Fruit fly (Drosophila melanogaster) whole organism, embryonic: ENCODE data around the gene CG3306.

Experiments used
- Abd-B ChIP-seq: fragments of 200-800 bp; sonication (Bioruptor generic); optimal IDR thresholded peaks from 2 replicates; lab custom pipeline; 2018; ENCODE audit warnings: missing biosample characterization, mild to moderate bottlenecking, missing genetic modification characterization, moderate library complexity
- Bteb2 ChIP-seq: fragments of 200-800 bp; sonication (Bioruptor generic); optimal IDR thresholded peaks from 2 replicates; lab custom pipeline; 2016; ENCODE audit warnings: missing biosample characterization, missing genetic modification characterization
- CG10267 ChIP-seq: fragments of 200-800 bp; sonication (Bioruptor generic); optimal IDR thresholded peaks from 2 replicates; lab custom pipeline; 2018; ENCODE audit warnings: missing biosample characterization, mild to moderate bottlenecking, missing genetic modification characterization, moderate library complexity
- CG10431 ChIP-seq: fragments of 200-800 bp; sonication (Bioruptor generic); optimal IDR thresholded peaks from 3 replicates; lab custom pipeline; 2018; ENCODE audit warnings: missing biosample characterization, mild to moderate bottlenecking, missing genetic modification characterization
- CG10654 ChIP-seq: fragments of 200-800 bp; sonication (Bioruptor generic); optimal IDR thresholded peaks from 2 replicates; lab custom pipeline; 2016; ENCODE audit warnings: missing biosample characterization, missing genetic modification characterization
- CG12219 ChIP-seq: fragments of 200-800 bp; sonication (Bioruptor generic); optimal IDR thresholded peaks from 3 replicates; lab custom pipeline; 2018; ENCODE audit warnings: missing biosample characterization, mild to moderate bottlenecking, missing genetic modification characterization
- CG12391 ChIP-seq: fragments of 200-800 bp; sonication (Bioruptor generic); optimal IDR thresholded peaks from 3 replicates; lab custom pipeline; 2018; ENCODE audit warnings: missing biosample characterization, mild to moderate bottlenecking, missing genetic modification characterization, moderate library complexity
- CG12659 ChIP-seq: fragments of 200-800 bp; sonication (Bioruptor generic); optimal IDR thresholded peaks from 3 replicates; lab custom pipeline; 2017; ENCODE audit warnings: mild to moderate bottlenecking, missing biosample characterization, missing genetic modification reagents, missing genetic modification characterization
- CG13894 ChIP-seq: fragments of 200-800 bp; sonication (Bioruptor generic); optimal IDR thresholded peaks from 3 replicates; lab custom pipeline; 2018; ENCODE audit warnings: missing biosample characterization, mild to moderate bottlenecking, missing genetic modification characterization, moderate library complexity
- CG17802 ChIP-seq: fragments of 200-800 bp; sonication (Bioruptor generic); optimal IDR thresholded peaks from 2 replicates; lab custom pipeline; 2018; ENCODE audit warnings: missing biosample characterization, mild to moderate bottlenecking, missing genetic modification characterization, moderate library complexity
- CG18476 ChIP-seq: fragments of 200-800 bp; sonication (Bioruptor generic); optimal IDR thresholded peaks from 2 replicates; lab custom pipeline; 2016; ENCODE audit warnings: missing biosample characterization, mild to moderate bottlenecking, missing genetic modification characterization
- CG18764 ChIP-seq: fragments of 200-800 bp; sonication (Bioruptor generic); optimal IDR thresholded peaks from 3 replicates; lab custom pipeline; 2016; ENCODE audit warnings: missing biosample characterization, missing genetic modification characterization
- CG2116 ChIP-seq: fragments of 200-800 bp; sonication (Bioruptor generic); optimal IDR thresholded peaks from 3 replicates; lab custom pipeline; 2018; ENCODE audit warnings: missing biosample characterization, mild to moderate bottlenecking, missing genetic modification characterization
- CG2678 ChIP-seq: fragments of 200-800 bp; sonication (Bioruptor generic); optimal IDR thresholded peaks from 3 replicates; lab custom pipeline; 2019; ENCODE audit warnings: missing biosample characterization, mild to moderate bottlenecking, missing genetic modification characterization, moderate library complexity
- CG2875 ChIP-seq: fragments of 200-800 bp; sonication (Bioruptor generic); optimal IDR thresholded peaks from 2 replicates; lab custom pipeline; 2017; ENCODE audit warnings: missing biosample characterization, mild to moderate bottlenecking, missing genetic modification characterization, missing genetic modification reagents
- CG3995 ChIP-seq: fragments of 200-800 bp; sonication (Bioruptor generic); optimal IDR thresholded peaks from 3 replicates; lab custom pipeline; 2016; ENCODE audit warnings: missing biosample characterization, missing genetic modification characterization
- CG6765 ChIP-seq: fragments of 200-800 bp; sonication (Bioruptor generic); optimal IDR thresholded peaks from 3 replicates; lab custom pipeline; 2017; ENCODE audit warnings: missing biosample characterization, mild to moderate bottlenecking, missing genetic modification characterization
- CG8765 ChIP-seq: fragments of 200-800 bp; sonication (Bioruptor generic); IDR thresholded peaks from 2 replicates; pipeline ENCODE4 v1.3.6; 2022; ENCODE audit warnings: missing biosample characterization, missing genetic modification characterization
- CG9932 ChIP-seq: fragments of 200-800 bp; sonication (Bioruptor generic); IDR thresholded peaks from 2 replicates; pipeline ENCODE4 v1.3.6; 2022; ENCODE audit warnings: missing biosample characterization, missing genetic modification characterization
- CHES-1-like ChIP-seq: fragments of 200-800 bp; sonication (Bioruptor generic); optimal IDR thresholded peaks from 2 replicates; lab custom pipeline; 2016; ENCODE audit warnings: missing biosample characterization, missing genetic modification characterization
- Elba2 ChIP-seq: fragments of 200-800 bp; sonication (Bioruptor generic); optimal IDR thresholded peaks from 3 replicates; lab custom pipeline; 2016; ENCODE audit warnings: missing biosample characterization, missing genetic modification characterization
- Fer2 ChIP-seq: fragments of 200-800 bp; sonication (Bioruptor generic); optimal IDR thresholded peaks from 2 replicates; lab custom pipeline; 2018; ENCODE audit warnings: missing biosample characterization, mild to moderate bottlenecking, missing genetic modification characterization, moderate library complexity
- H15 ChIP-seq: fragments of 200-800 bp; sonication (Bioruptor generic); IDR thresholded peaks from 3 replicates; pipeline ENCODE4 v1.3.6; 2022; ENCODE audit warnings: missing biosample characterization, missing genetic modification characterization
- Hsf ChIP-seq: fragments of 200-800 bp; sonication (Bioruptor generic); optimal IDR thresholded peaks from 3 replicates; lab custom pipeline; 2016; ENCODE audit warnings: missing biosample characterization, missing genetic modification characterization
- MBD-R2 ChIP-seq: fragments of 200-800 bp; sonication (Bioruptor generic); IDR thresholded peaks from 2 replicates; pipeline ENCODE4 v1.3.6; 2022; ENCODE audit warnings: missing biosample characterization, missing genetic modification characterization
- Med ChIP-seq: fragments of 200-800 bp; sonication (Bioruptor generic); peaks from one replicate; lab custom pipeline; 2016; ENCODE audit warnings: missing biosample characterization, missing genetic modification characterization, mild to moderate bottlenecking, inconsistent platforms, moderate library complexity
- Sox100B ChIP-seq: fragments of 200-800 bp; sonication (Bioruptor generic); optimal IDR thresholded peaks from 3 replicates; lab custom pipeline; 2018; ENCODE audit warnings: missing biosample characterization, mild to moderate bottlenecking, missing genetic modification characterization
- Sry-β ChIP-seq: fragments of 200-800 bp; sonication (Bioruptor generic); optimal IDR thresholded peaks from 2 replicates; lab custom pipeline; 2018; ENCODE audit warnings: missing biosample characterization, mild to moderate bottlenecking, missing genetic modification characterization, moderate library complexity
- Vsx1 ChIP-seq: fragments of 200-800 bp; sonication (Bioruptor generic); optimal IDR thresholded peaks from 2 replicates; lab custom pipeline; 2017; ENCODE audit warnings: missing biosample characterization, mild to moderate bottlenecking, missing genetic modification characterization, missing genetic modification reagents
- ac ChIP-seq: fragments of 200-800 bp; sonication (Bioruptor generic); optimal IDR thresholded peaks from 3 replicates; lab custom pipeline; 2017; ENCODE audit warnings: missing biosample characterization, mild to moderate bottlenecking, missing genetic modification characterization
- ase ChIP-seq: fragments of 200-800 bp; sonication (Bioruptor generic); IDR thresholded peaks from 3 replicates; pipeline ENCODE4 v1.3.6; 2022; ENCODE audit warnings: missing biosample characterization, missing genetic modification characterization
- chif ChIP-seq, 2 experiments: fragments of 200-800 bp; sonication (Bioruptor generic); optimal IDR thresholded peaks; 3 replicates each; lab custom pipeline; 2016; ENCODE audit warnings: missing biosample characterization in 2 of 2, missing genetic modification characterization in 2 of 2
- ci ChIP-seq: fragments of 200-800 bp; sonication (Bioruptor generic); IDR thresholded peaks from 3 replicates; pipeline ENCODE4 v1.3.6; 2022; ENCODE audit warnings: missing biosample characterization, missing genetic modification characterization
- croc ChIP-seq: fragments of 200-800 bp; sonication (Bioruptor generic); conservative IDR thresholded peaks from 3 replicates; pipeline ENCODE4 v1.3.6; 2022; ENCODE audit warnings: missing biosample characterization, missing genetic modification characterization
- crol ChIP-seq: fragments of 200-800 bp; sonication (Bioruptor generic); IDR thresholded peaks from 2 replicates; pipeline ENCODE4 v1.3.6; 2022; ENCODE audit warnings: missing biosample characterization, missing genetic modification characterization
- gce ChIP-seq: fragments of 200-800 bp; sonication (Bioruptor generic); IDR thresholded peaks from 3 replicates; pipeline ENCODE4 v1.3.6; 2022; ENCODE audit warnings: missing biosample characterization, missing genetic modification characterization
- gsb ChIP-seq: fragments of 200-800 bp; sonication (Bioruptor generic); IDR thresholded peaks from 2 replicates; pipeline ENCODE4 v1.3.6; 2022; ENCODE audit warnings: missing biosample characterization, missing genetic modification characterization
- her ChIP-seq: fragments of 200-800 bp; sonication (Bioruptor generic); optimal IDR thresholded peaks from 2 replicates; lab custom pipeline; 2016; ENCODE audit warnings: missing biosample characterization, missing genetic modification characterization
- kni ChIP-seq: fragments of 200-800 bp; sonication (Bioruptor generic); optimal IDR thresholded peaks from 3 replicates; lab custom pipeline; 2017; ENCODE audit warnings: mild to moderate bottlenecking, missing biosample characterization, missing genetic modification reagents, missing genetic modification characterization
- luna ChIP-seq: fragments of 200-800 bp; sonication (Bioruptor generic); optimal IDR thresholded peaks from 2 replicates; lab custom pipeline; 2016; ENCODE audit warnings: missing biosample characterization, missing genetic modification characterization
- nmo ChIP-seq: fragments of 200-800 bp; sonication (Bioruptor generic); optimal IDR thresholded peaks from 2 replicates; lab custom pipeline; 2018; ENCODE audit warnings: missing biosample characterization, mild to moderate bottlenecking, missing genetic modification characterization, moderate library complexity
- onecut ChIP-seq: fragments of 200-800 bp; sonication (Bioruptor generic); IDR thresholded peaks from 2 replicates; pipeline ENCODE4 v1.3.6; 2022; ENCODE audit warnings: missing biosample characterization, missing genetic modification characterization
- prd ChIP-seq, 3 experiments: fragments of >200 bp in 2 of 3; fragments of 200-800 bp in 1 of 3; sonication (Bioruptor generic) in 1 of 3; optimal IDR thresholded peaks in 2 of 3; IDR thresholded peaks in 1 of 3; 2 replicates in 2 of 3; 3 replicates in 1 of 3; pipeline versions ENCODE4 v1.3.6 to Lab custom; 2017 to 2022; ENCODE audit warnings: missing biosample characterization in 1 of 3, missing genetic modification characterization in 1 of 3
- sens ChIP-seq: fragments of 200-800 bp; sonication (Bioruptor generic); peaks from one replicate; lab custom pipeline; 2016; ENCODE audit warnings: missing biosample characterization, missing genetic modification characterization
- sisA ChIP-seq: fragments of 200-800 bp; sonication (Bioruptor generic); IDR thresholded peaks from 2 replicates; pipeline ENCODE4 v1.3.6; 2022; ENCODE audit warnings: missing biosample characterization, missing genetic modification characterization
- slbo ChIP-seq: fragments of 200-800 bp; sonication (Bioruptor generic); IDR thresholded peaks from 2 replicates; pipeline ENCODE4 v1.3.6; 2022; ENCODE audit warnings: missing biosample characterization, missing genetic modification characterization
- slou ChIP-seq: fragments of 200-800 bp; sonication (Bioruptor generic); optimal IDR thresholded peaks from 3 replicates; lab custom pipeline; 2016; ENCODE audit warnings: missing biosample characterization, missing genetic modification characterization
- tgo ChIP-seq: fragments of 200-800 bp; sonication (Bioruptor generic); IDR thresholded peaks from 3 replicates; pipeline ENCODE4 v1.3.6; 2022; ENCODE audit warnings: missing biosample characterization, missing genetic modification characterization
- trem ChIP-seq: fragments of 200-800 bp; optimal IDR thresholded peaks from 3 replicates; lab custom pipeline; 2019; ENCODE audit warnings: missing biosample characterization, mild to moderate bottlenecking, missing genetic modification characterization, moderate library complexity
- zf30C ChIP-seq: fragments of 200-800 bp; sonication (Bioruptor generic); optimal IDR thresholded peaks from 3 replicates; lab custom pipeline; 2018; ENCODE audit warnings: missing biosample characterization, mild to moderate bottlenecking, missing genetic modification characterization

Gene CG3306

dm6 chr3L:9613960-9614588 is 12.8 kb downstream of the CG3306 start (continued):
- no peak for TF ChIP-seq Sox100B
- TF ChIP-seq Sry-β, result no peak
- no peak for TF ChIP-seq CG12219 (GFP tag; lab: Kevin White, UChicago)
- peak; percentile 46; the same call in 1 of the 2 replicates for TF ChIP-seq MBD-R2 (GFP tag; lab: Robert Waterston, UW)
- no peak for TF ChIP-seq CG8765 (GFP tag; lab: Robert Waterston, UW)
- no peak for TF ChIP-seq CG2116 (GFP tag; lab: Kevin White, UChicago)
- no peak for TF ChIP-seq chif (GFP tag; optimal IDR thresholded peaks at IDR 0.05; lab: Kevin White, UChicago)
- no peak for TF ChIP-seq zf30C
- peak; percentile 76 for TF ChIP-seq Med (GFP tag; lab: Kevin White, UChicago)
- no peak for TF ChIP-seq her (GFP tag; lab: Kevin White, UChicago)
- peak; percentile 14 for TF ChIP-seq nmo (GFP tag; lab: Kevin White, UChicago)
- TF ChIP-seq luna (GFP tag; lab: Kevin White, UChicago), result no peak
- TF ChIP-seq crol (GFP tag; lab: Robert Waterston, UW), result no peak
- TF ChIP-seq CG6765 (GFP tag; lab: Kevin White, UChicago), result no peak
- no peak for TF ChIP-seq CG12391 (tag; lab: Kevin White, UChicago)
- TF ChIP-seq onecut, result no peak
- TF ChIP-seq ci, result no peak
- peak; percentile 76 for TF ChIP-seq sisA (GFP tag; lab: Robert Waterston, UW)
- TF ChIP-seq ase (GFP tag; lab: Robert Waterston, UW), result 0 out of 3 replicates have a peak, but pooled peaks have one; percentile 36
- no peak for TF ChIP-seq CG2875 (GFP tag; lab: Kevin White, UChicago)
- TF ChIP-seq CG12659 (GFP tag; lab: Kevin White, UChicago), result no peak
- no peak for TF ChIP-seq trem (tag; lab: Kevin White, UChicago)
- TF ChIP-seq croc (GFP tag; lab: Robert Waterston, UW), result 0 out of 3 replicates have a peak, but pooled peaks have one; percentile 12
- TF ChIP-seq prd (optimal IDR thresholded peaks at IDR 0.05; lab: Kevin White, UChicago), result no peak
- TF ChIP-seq prd (GFP tag; IDR thresholded peaks at IDR 0.05; lab: Robert Waterston, UW), result peak; percentile 59; the same call in 2 of the 3 replicates
- no peak for TF ChIP-seq CG10431 (GFP tag; lab: Kevin White, UChicago)
- TF ChIP-seq gsb, result no peak
- TF ChIP-seq gce, result no peak
- peak; percentile 58 for TF ChIP-seq sens
- TF ChIP-seq slbo (GFP tag; lab: Robert Waterston, UW), result peak; percentile 89
- peak; percentile 13 for TF ChIP-seq CG13894
- TF ChIP-seq CG17802 (tag; lab: Kevin White, UChicago), result peak; percentile 44
- no peak for TF ChIP-seq Hsf (GFP tag; lab: Kevin White, UChicago)
- peak; percentile 20 for TF ChIP-seq slou
- TF ChIP-seq tgo, result no peak; the same call in 2 of the 3 replicates
- TF ChIP-seq H15 (GFP tag; lab: Robert Waterston, UW), result peak; percentile 29; the same call in 2 of the 3 replicates
- peak; percentile 98 for TF ChIP-seq CG10267
- TF ChIP-seq CG18764 (GFP tag; lab: Kevin White, UChicago), result peak; percentile 59
- TF ChIP-seq kni (GFP tag; lab: Kevin White, UChicago), result no peak
- TF ChIP-seq CG2678, result no peak
- TF ChIP-seq Fer2 (tag; lab: Kevin White, UChicago), result no peak
- no peak for TF ChIP-seq Bteb2 (GFP tag; lab: Kevin White, UChicago)
- TF ChIP-seq CG18476 (GFP tag; lab: Kevin White, UChicago), result peak; percentile 37
- TF ChIP-seq CG10654, result no peak
- no peak for TF ChIP-seq ac
- TF ChIP-seq Abd-B, result no peak
- TF ChIP-seq Vsx1 (GFP tag; lab: Kevin White, UChicago), result peak; percentile 42
- no peak for TF ChIP-seq CHES-1-like (GFP tag; lab: Kevin White, UChicago)
- no peak for TF ChIP-seq CG3995 (GFP tag; lab: Kevin White, UChicago)
- no peak for TF ChIP-seq Elba2 (GFP tag; lab: Kevin White, UChicago)
- TF ChIP-seq CG9932 (GFP tag; lab: Robert Waterston, UW), result peak; percentile 77
